Worm (Caenorhabditis elegans) whole organism, L1 larva: ENCODE results near the gene cut-4.

ENCODE experiments used
- C16A3.4 ChIP-seq: fragments of 150-350 bp; optimal IDR thresholded peaks from 2 replicates; lab custom pipeline; 2014; ENCODE audit warnings: missing biosample characterization, missing genetic modification characterization
- C34B4.2 ChIP-seq: sonication (generic microtip); optimal IDR thresholded peaks from 2 replicates; lab custom pipeline; 2017; ENCODE audit warnings: mild to moderate bottlenecking, missing genetic modification characterization, missing compliant biosample characterization
- Y116A8C.19 ChIP-seq: sonication (generic microtip); optimal IDR thresholded peaks from 2 replicates; lab custom pipeline; 2016; ENCODE audit warnings: missing compliant biosample characterization, missing genetic modification characterization, borderline replicate concordance
- aha-1 ChIP-seq: fragments of 150-350 bp; optimal IDR thresholded peaks from 2 replicates; lab custom pipeline; 2014; ENCODE audit warnings: missing biosample characterization, missing genetic modification characterization
- alr-1 ChIP-seq: fragments of 200-800 bp; sonication (Bioruptor generic); optimal IDR thresholded peaks from 2 replicates; lab custom pipeline; 2018; ENCODE audit warnings: borderline replicate concordance, mild to moderate bottlenecking, missing genetic modification characterization, missing compliant biosample characterization
- ama-1 ChIP-seq: fragments of 150-350 bp; optimal IDR thresholded peaks from 2 replicates; lab custom pipeline; 2014
- blmp-1 ChIP-seq: fragments of 150-350 bp; optimal IDR thresholded peaks from 2 replicates; lab custom pipeline; 2014; ENCODE audit warnings: missing biosample characterization, missing genetic modification characterization
- ceh-8 ChIP-seq: fragments of 200-800 bp; sonication (Bioruptor generic); optimal IDR thresholded peaks from 2 replicates; lab custom pipeline; 2018; ENCODE audit warnings: mild to moderate bottlenecking, missing genetic modification characterization, moderate library complexity, missing compliant biosample characterization
- ceh-88 ChIP-seq: fragments of 200-800 bp; sonication (Bioruptor generic); IDR thresholded peaks from 2 replicates; pipeline ENCODE4 v1.3.6; 2022; ENCODE audit warnings: missing genetic modification characterization, missing compliant biosample characterization
- ces-1 ChIP-seq: fragments of 150-350 bp; optimal IDR thresholded peaks from 2 replicates; lab custom pipeline; 2014; ENCODE audit warnings: missing biosample characterization, missing genetic modification reagents, missing genetic modification characterization
- dpl-1 ChIP-seq, 3 experiments: fragments of 150-350 bp in 2 of 3; sonication (generic microtip) in 1 of 3; optimal IDR thresholded peaks; 2 replicates each; lab custom pipeline; 2014 to 2017; ENCODE audit warnings: missing biosample characterization in 3 of 3, missing genetic modification characterization in 3 of 3, missing genetic modification reagents in 3 of 3
- efl-3 ChIP-seq: fragments of 200-800 bp; sonication (Bioruptor generic); optimal IDR thresholded peaks from 2 replicates; lab custom pipeline; 2018; ENCODE audit warnings: mild to moderate bottlenecking, missing genetic modification characterization, missing compliant biosample characterization
- elt-2 ChIP-seq: sonication (generic microtip); optimal IDR thresholded peaks from 2 replicates; lab custom pipeline; 2016; ENCODE audit warnings: missing genetic modification characterization, mild to moderate bottlenecking, inconsistent platforms, missing compliant biosample characterization, missing genetic modification reagents
- elt-3 ChIP-seq, 6 experiments: fragments of 150-350 bp in 1 of 6; sonication (generic microtip); optimal IDR thresholded peaks; 2 replicates each; lab custom pipeline; 2017 to 2018; ENCODE audit warnings: missing biosample characterization in 6 of 6, missing genetic modification characterization in 6 of 6, inconsistent platforms in 1 of 6
- fkh-10 ChIP-seq: sonication (generic microtip); optimal IDR thresholded peaks from 2 replicates; lab custom pipeline; 2017; ENCODE audit warnings: missing biosample characterization, missing genetic modification reagents, missing genetic modification characterization
- fkh-4 ChIP-seq: sonication (generic microtip); optimal IDR thresholded peaks from 2 replicates; lab custom pipeline; 2016; ENCODE audit warnings: missing compliant biosample characterization, missing genetic modification characterization, borderline replicate concordance
- fkh-8 ChIP-seq: sonication (generic microtip); optimal IDR thresholded peaks from 2 replicates; lab custom pipeline; 2016; ENCODE audit warnings: mild to moderate bottlenecking, missing genetic modification characterization, missing compliant biosample characterization
- fos-1 ChIP-seq: fragments of 150-350 bp; optimal IDR thresholded peaks from 2 replicates; lab custom pipeline; 2014; ENCODE audit warnings: missing biosample characterization, missing genetic modification characterization
- hlh-17 ChIP-seq: fragments of 200-800 bp; sonication (Bioruptor generic); optimal IDR thresholded peaks from 2 replicates; lab custom pipeline; 2018; ENCODE audit warnings: missing genetic modification characterization, mild to moderate bottlenecking, missing compliant biosample characterization, moderate library complexity, borderline replicate concordance
- hpl-2 ChIP-seq: fragments of 150-350 bp; optimal IDR thresholded peaks from 2 replicates; lab custom pipeline; 2014; ENCODE audit warnings: missing biosample characterization, missing genetic modification reagents, missing genetic modification characterization
- jun-1 ChIP-seq: fragments of 150-350 bp; optimal IDR thresholded peaks from 2 replicates; lab custom pipeline; 2014; ENCODE audit warnings: missing biosample characterization, missing genetic modification reagents, missing genetic modification characterization
- lin-13 ChIP-seq: fragments of 150-350 bp; optimal IDR thresholded peaks from 2 replicates; lab custom pipeline; 2014; ENCODE audit warnings: missing biosample characterization, missing genetic modification reagents, missing genetic modification characterization
- lin-15B ChIP-seq: fragments of 150-350 bp; sonication (generic microtip); optimal IDR thresholded peaks from 3 replicates; lab custom pipeline; 2014; ENCODE audit warnings: missing biosample characterization, missing genetic modification characterization
- lin-35 ChIP-seq, 2 experiments: fragments of 150-350 bp; optimal IDR thresholded peaks; 2 replicates each; lab custom pipeline; 2014; ENCODE audit warnings: missing biosample characterization in 2 of 2, missing genetic modification characterization in 2 of 2, missing genetic modification reagents in 2 of 2
- lin-39 ChIP-seq: fragments of 150-350 bp; optimal IDR thresholded peaks from 2 replicates; lab custom pipeline; 2014; ENCODE audit warnings: missing biosample characterization, missing genetic modification reagents, missing genetic modification characterization
- lir-3 ChIP-seq: sonication (generic microtip); optimal IDR thresholded peaks from 2 replicates; lab custom pipeline; 2016; ENCODE audit warnings: mild to moderate bottlenecking, missing genetic modification characterization, moderate library complexity, missing compliant biosample characterization; ENCODE audit not compliant: poor library complexity
- mab-9 ChIP-seq: fragments of 200-800 bp; sonication (Bioruptor generic); IDR thresholded peaks from 2 replicates; pipeline ENCODE4 v1.3.6; 2022; ENCODE audit warnings: missing genetic modification reagents, missing genetic modification characterization, missing compliant biosample characterization
- nhr-12 ChIP-seq: sonication (generic microtip); optimal IDR thresholded peaks from 2 replicates; lab custom pipeline; 2017; ENCODE audit warnings: missing biosample characterization, missing genetic modification characterization
- nhr-19 ChIP-seq: fragments of 200-800 bp; sonication (Bioruptor generic); conservative IDR thresholded peaks from 2 replicates; pipeline ENCODE4 v1.3.6; 2022; ENCODE audit warnings: missing genetic modification characterization, missing compliant biosample characterization
- nhr-20 ChIP-seq: sonication (generic microtip); optimal IDR thresholded peaks from 2 replicates; lab custom pipeline; 2016; ENCODE audit warnings: mild to moderate bottlenecking, missing genetic modification characterization, missing compliant biosample characterization
- nhr-237 ChIP-seq: fragments of 150-350 bp; optimal IDR thresholded peaks from 2 replicates; lab custom pipeline; 2014; ENCODE audit warnings: missing biosample characterization, missing genetic modification characterization
- nhr-28 ChIP-seq: fragments of 150-350 bp; optimal IDR thresholded peaks from 2 replicates; lab custom pipeline; 2014; ENCODE audit warnings: missing biosample characterization, missing genetic modification characterization
- nhr-47 ChIP-seq: sonication (generic microtip); optimal IDR thresholded peaks from 2 replicates; lab custom pipeline; 2016; ENCODE audit warnings: mild to moderate bottlenecking, missing genetic modification characterization, moderate library complexity, missing compliant biosample characterization
- nhr-76 ChIP-seq: sonication (generic microtip); optimal IDR thresholded peaks from 2 replicates; lab custom pipeline; 2017; ENCODE audit warnings: missing biosample characterization, missing genetic modification characterization
- nhr-77 ChIP-seq: fragments of 150-350 bp; optimal IDR thresholded peaks from 2 replicates; lab custom pipeline; 2014; ENCODE audit warnings: missing biosample characterization, missing genetic modification characterization
- nhr-84 ChIP-seq: sonication (generic microtip); optimal IDR thresholded peaks from 2 replicates; lab custom pipeline; 2017; ENCODE audit warnings: missing biosample characterization, missing genetic modification characterization
- nhr-85 ChIP-seq: sonication (generic microtip); peaks from one replicate; lab custom pipeline; 2016; ENCODE audit warnings: missing genetic modification characterization, inconsistent platforms, missing compliant biosample characterization
- nhr-90 ChIP-seq: sonication (generic microtip); optimal IDR thresholded peaks from 2 replicates; lab custom pipeline; 2016; ENCODE audit warnings: mild to moderate bottlenecking, missing genetic modification characterization, missing compliant biosample characterization; ENCODE audit not compliant: poor library complexity
- pax-3 ChIP-seq: fragments of 200-800 bp; sonication (Bioruptor generic); optimal IDR thresholded peaks from 2 replicates; lab custom pipeline; 2018; ENCODE audit warnings: mild to moderate bottlenecking, missing genetic modification characterization, moderate library complexity, missing compliant biosample characterization
- pqm-1 ChIP-seq: sonication (generic microtip); optimal IDR thresholded peaks from 3 replicates; lab custom pipeline; 2017; ENCODE audit warnings: missing biosample characterization, missing genetic modification characterization
- rnt-1 ChIP-seq: sonication (generic microtip); optimal IDR thresholded peaks from 2 replicates; lab custom pipeline; 2016; ENCODE audit warnings: mild to moderate bottlenecking, missing genetic modification characterization, moderate library complexity, missing compliant biosample characterization
- skn-1 ChIP-seq: fragments of 150-350 bp; optimal IDR thresholded peaks from 2 replicates; lab custom pipeline; 2014; ENCODE audit warnings: missing biosample characterization, missing genetic modification characterization
- snpc-4 ChIP-seq: fragments of 150-350 bp; optimal IDR thresholded peaks from 2 replicates; lab custom pipeline; 2014; ENCODE audit warnings: missing biosample characterization, missing genetic modification characterization
- sox-4 ChIP-seq: sonication (generic microtip); optimal IDR thresholded peaks from 2 replicates; lab custom pipeline; 2016; ENCODE audit warnings: missing genetic modification characterization, missing compliant biosample characterization
- sptf-1 ChIP-seq: fragments of 150-350 bp; optimal IDR thresholded peaks from 2 replicates; lab custom pipeline; 2014; ENCODE audit warnings: missing biosample characterization, missing genetic modification characterization
- swsn-7 ChIP-seq: sonication (generic microtip); optimal IDR thresholded peaks from 2 replicates; lab custom pipeline; 2016; ENCODE audit warnings: missing genetic modification characterization, missing compliant biosample characterization
- tbx-2 ChIP-seq: sonication (generic microtip); optimal IDR thresholded peaks from 2 replicates; lab custom pipeline; 2016; ENCODE audit warnings: missing genetic modification characterization, missing compliant biosample characterization
- vab-15 ChIP-seq: sonication (generic microtip); optimal IDR thresholded peaks from 2 replicates; lab custom pipeline; 2017; ENCODE audit warnings: missing genotype, mild to moderate bottlenecking, missing genetic modification characterization, missing compliant biosample characterization
- xbp-1 ChIP-seq: sonication (generic microtip); optimal IDR thresholded peaks from 2 replicates; lab custom pipeline; 2016; ENCODE audit warnings: missing genetic modification characterization, missing compliant biosample characterization
- zip-4 ChIP-seq: fragments of 200-800 bp; sonication (Bioruptor generic); optimal IDR thresholded peaks from 2 replicates; lab custom pipeline; 2018; ENCODE audit warnings: mild to moderate bottlenecking, missing genetic modification characterization, moderate library complexity, missing compliant biosample characterization
- ztf-11 ChIP-seq, 2 experiments: sonication (generic microtip); optimal IDR thresholded peaks; 2 replicates each; lab custom pipeline; 2016 to 2017; ENCODE audit warnings: missing genetic modification characterization in 2 of 2, missing biosample characterization in 1 of 2, missing compliant biosample characterization in 1 of 2

cut-4 gene

DNA sequence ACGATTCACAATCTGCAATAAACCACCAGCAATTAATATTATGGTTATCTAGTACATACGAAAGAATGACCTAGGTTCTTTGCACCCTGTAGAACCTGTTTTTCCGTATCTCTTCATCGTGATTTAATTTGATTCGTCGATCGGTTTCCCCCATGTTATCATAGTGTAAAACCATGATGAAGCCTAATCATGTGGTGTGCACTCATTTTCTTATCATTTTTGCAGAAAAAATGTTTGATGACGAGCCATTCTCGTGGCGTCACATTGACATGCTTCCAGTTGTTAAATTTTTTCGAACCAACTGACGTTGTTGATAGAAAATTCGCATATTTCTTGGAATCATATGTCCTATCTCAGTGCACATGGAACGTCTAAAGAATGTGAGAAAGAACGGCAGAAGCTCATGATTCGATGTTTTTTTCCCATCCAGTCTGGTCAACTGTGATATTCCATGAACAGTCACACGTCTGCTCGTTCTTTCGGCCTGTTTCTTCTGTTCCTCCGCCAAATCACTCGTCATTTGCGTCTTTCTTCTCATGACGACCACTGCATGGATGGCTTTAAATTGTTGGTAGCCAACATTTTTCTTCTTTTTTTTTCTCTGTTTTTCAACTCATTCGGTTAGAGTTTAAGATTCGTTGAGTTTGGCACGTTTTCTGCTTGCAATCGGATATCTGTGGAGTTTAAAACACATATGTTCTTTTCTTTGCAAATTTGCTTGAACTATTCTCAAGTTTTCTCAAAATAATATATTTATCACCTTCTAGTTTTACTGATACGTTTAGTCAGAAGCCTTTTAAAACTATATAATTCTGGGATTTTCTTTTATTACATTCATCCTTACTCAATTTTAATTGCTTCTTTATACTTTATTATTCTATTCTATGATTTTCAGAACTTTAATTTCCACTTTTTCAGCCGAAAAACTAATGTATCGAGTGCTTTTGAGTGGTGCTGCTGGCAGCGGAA lies 11.7 kb downstream of the cut-4 start, which contains the start of gene ZK673.2:
Gene ZK673.2, plus strand, starts transcription at position 919 of the 969 bp plus-strand sequence.
- TF ChIP-seq nhr-76 (tag; lab: Kevin White, UChicago), result no peak
- TF ChIP-seq lin-35 (GFP tag; optimal IDR thresholded peaks at IDR 0.05; lab: Kevin White, UChicago), result peak in 1 of 2 experiments; percentile 51
- TF ChIP-seq nhr-90 (tag; lab: Kevin White, UChicago), result peak; percentile 46
- no peak for TF ChIP-seq fkh-10 (GFP tag; lab: Kevin White, UChicago)
- TF ChIP-seq snpc-4 (tag; lab: Kevin White, UChicago), result no peak
- no peak for TF ChIP-seq lir-3
- TF ChIP-seq hlh-17 (GFP tag; lab: Kevin White, UChicago), result no peak
- TF ChIP-seq hpl-2 (GFP tag; lab: Kevin White, UChicago), result no peak
- TF ChIP-seq nhr-84 (tag; lab: Kevin White, UChicago), result no peak
- peak; percentile 29 for TF ChIP-seq fkh-8
- peak; percentile 94 for TF ChIP-seq nhr-85 (tag; lab: Kevin White, UChicago)
- no peak for TF ChIP-seq C16A3.4 (tag; lab: Kevin White, UChicago)
- no peak for TF ChIP-seq swsn-7 (tag; lab: Kevin White, UChicago)
- no peak for TF ChIP-seq sox-4 (tag; lab: Kevin White, UChicago)
- TF ChIP-seq fkh-4 (tag; lab: Kevin White, UChicago), result no peak
- peak; percentile 1 for TF ChIP-seq vab-15 (tag; lab: Kevin White, UChicago)
- no peak for TF ChIP-seq ceh-8 (GFP tag; lab: Kevin White, UChicago)
- TF ChIP-seq pqm-1 (tag; lab: Kevin White, UChicago), result no peak
- no peak for TF ChIP-seq dpl-1 (GFP tag; optimal IDR thresholded peaks at IDR 0.05; lab: Kevin White, UChicago)
- TF ChIP-seq nhr-77, result no peak
- no peak; the same call in 1 of the 2 replicates for TF ChIP-seq ceh-88
- no peak for TF ChIP-seq skn-1 (tag; lab: Kevin White, UChicago)
- no peak for TF ChIP-seq efl-3 (GFP tag; lab: Kevin White, UChicago)
- no peak for TF ChIP-seq alr-1 (tag; lab: Kevin White, UChicago)
- TF ChIP-seq nhr-20 (tag; lab: Kevin White, UChicago), result peak; percentile 67
- no peak for TF ChIP-seq mab-9 (GFP tag; lab: Robert Waterston, UW)
- no peak for TF ChIP-seq fos-1 (tag; lab: Kevin White, UChicago)
- TF ChIP-seq Y116A8C.19 (tag; lab: Kevin White, UChicago), result no peak
- peak; percentile 3 for TF ChIP-seq rnt-1
- TF ChIP-seq pax-3 (tag; lab: Kevin White, UChicago), result no peak
- peak; percentile 80 for TF ChIP-seq blmp-1
- TF ChIP-seq C34B4.2 (tag; lab: Kevin White, UChicago), result peak; percentile 3
- no peak for TF ChIP-seq xbp-1 (tag; lab: Kevin White, UChicago)
- TF ChIP-seq lin-13 (GFP tag; lab: Kevin White, UChicago), result peak; percentile 21
- TF ChIP-seq ama-1 (lab: Kevin White, UChicago), result no peak
- no peak for TF ChIP-seq nhr-28
- TF ChIP-seq elt-2 (tag; lab: Kevin White, UChicago), result peak; percentile 74
- TF ChIP-seq zip-4 (GFP tag; lab: Kevin White, UChicago), result no peak
- TF ChIP-seq nhr-237 (tag; lab: Kevin White, UChicago), result no peak
- TF ChIP-seq jun-1 (tag; lab: Kevin White, UChicago), result no peak
- TF ChIP-seq ces-1 (GFP tag; lab: Kevin White, UChicago), result no peak
- no peak for TF ChIP-seq ztf-11 (tag; optimal IDR thresholded peaks at IDR 0.05; lab: Kevin White, UChicago)
- peak; percentile 45; the same call in 1 of the 2 replicates for TF ChIP-seq nhr-19 (GFP tag; lab: Robert Waterston, UW)
- no peak for TF ChIP-seq nhr-12
- TF ChIP-seq tbx-2, result no peak
- no peak for TF ChIP-seq lin-15B (tag; lab: Kevin White, UChicago)
- no peak for TF ChIP-seq nhr-47
- no peak for TF ChIP-seq aha-1 (tag; lab: Kevin White, UChicago)
- peak in 4 of 6 experiments; percentile 22 to 92 (median 51) for TF ChIP-seq elt-3 (tag; optimal IDR thresholded peaks at IDR 0.05; lab: Kevin White, UChicago)
- no peak for TF ChIP-seq lin-39 (tag; lab: Kevin White, UChicago)
- no peak for TF ChIP-seq sptf-1
